Fruit fly (Drosophila melanogaster): Measurements from ENCODE around the gene Timp.

The Timp gene

DNA sequence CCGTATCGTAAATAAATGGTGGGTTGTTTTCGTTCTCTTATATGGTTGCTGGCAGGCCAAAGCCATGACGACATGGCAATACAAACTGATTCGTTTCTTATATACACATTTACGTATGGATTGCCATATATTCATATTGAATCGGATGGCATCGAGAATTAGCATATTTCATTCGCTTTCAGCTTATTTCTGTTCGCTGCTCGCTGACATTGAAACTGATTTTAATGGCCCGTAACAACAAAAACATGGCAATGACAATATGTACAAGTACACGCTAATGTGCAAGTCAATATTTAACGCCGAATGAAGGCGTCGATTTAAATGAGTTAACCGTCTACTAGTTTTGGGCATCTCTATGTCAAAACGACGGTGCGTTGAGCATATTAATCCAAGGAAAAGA, 26.8 kb downstream of the Timp start (continued):
- TF ChIP-seq tap (tag; optimal IDR thresholded peaks at IDR 0.05) (peak; percentile 24), unpg (GFP tag; optimal IDR thresholded peaks at IDR 0.05) (peak; percentile 10), nom (GFP tag; optimal IDR thresholded peaks at IDR 0.05) (no peak), CG12769 (tag; optimal IDR thresholded peaks at IDR 0.05) (peak; percentile 48), CG32767 (GFP tag; IDR thresholded peaks at IDR 0.05) (no peak), CG13424 (tag; optimal IDR thresholded peaks at IDR 0.05) (peak; percentile 39), CG15011 (GFP tag; optimal IDR thresholded peaks at IDR 0.05) (peak; percentile 37), wek (GFP tag; optimal IDR thresholded peaks at IDR 0.05) (peak; percentile 55), CG15514 (GFP tag; optimal IDR thresholded peaks at IDR 0.05) (peak; percentile 11), ATbp (GFP tag; optimal IDR thresholded peaks at IDR 0.05) (peak; percentile 63), lab (GFP tag; optimal IDR thresholded peaks at IDR 0.05) (peak; percentile 52), kni (GFP tag; optimal IDR thresholded peaks at IDR 0.05) (peak; percentile 6), Sry-δ (GFP tag; optimal IDR thresholded peaks at IDR 0.05) (no peak), ab (GFP tag; optimal IDR thresholded peaks at IDR 0.05) (no peak), CG10543 (GFP tag; optimal IDR thresholded peaks at IDR 0.05) (peak; percentile 61), HHEX (GFP tag; optimal IDR thresholded peaks at IDR 0.05) (peak; percentile 21), dmrt99B (tag; optimal IDR thresholded peaks at IDR 0.05) (peak; percentile 42), CG9932 (GFP tag; IDR thresholded peaks at IDR 0.05) (peak; percentile 38), Ets65A (GFP tag) (peak; percentile 29), CG1233 (GFP tag; optimal IDR thresholded peaks at IDR 0.05) (peak; percentile 14), ro (GFP tag; IDR thresholded peaks at IDR 0.05) (no peak), CG11723 (GFP tag; optimal IDR thresholded peaks at IDR 0.05) (no peak), CG6765 (GFP tag; optimal IDR thresholded peaks at IDR 0.05) (peak; percentile 4), CG3281 (GFP tag; optimal IDR thresholded peaks at IDR 0.05) (peak; percentile 11), CG18599 (GFP tag; optimal IDR thresholded peaks at IDR 0.05) (peak; percentile 16)

DNA sequence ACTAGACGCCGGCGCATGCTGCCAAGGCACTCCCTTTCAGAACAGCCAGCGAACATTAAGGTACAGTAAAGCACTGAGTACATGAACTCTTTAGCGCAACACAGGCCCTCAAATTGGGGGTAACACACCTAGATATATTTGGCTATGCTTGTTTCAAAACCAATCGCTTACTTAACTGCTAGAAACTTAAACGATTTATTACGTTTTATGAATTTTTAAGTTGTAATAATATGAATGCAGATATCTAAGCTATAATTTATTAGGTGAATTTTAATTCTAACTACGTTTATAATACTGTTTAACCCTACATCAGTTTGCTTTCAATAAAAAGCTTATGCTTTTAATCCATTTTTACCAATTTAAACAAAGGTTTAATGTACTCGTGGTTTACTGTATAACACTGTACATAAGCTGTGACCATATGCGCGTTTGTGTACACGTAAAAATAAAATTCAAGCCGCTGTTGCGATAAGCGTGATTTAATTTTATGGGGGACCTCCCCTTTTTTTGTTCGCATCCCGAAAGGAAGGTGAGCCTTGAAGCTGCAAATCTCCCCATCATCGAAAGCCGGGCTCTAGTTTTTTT, 35.8 kb downstream of the Timp start:
- peak; percentile 23 for TF ChIP-seq nom (GFP tag; optimal IDR thresholded peaks at IDR 0.05)
- TF ChIP-seq CG17568 (GFP tag; optimal IDR thresholded peaks at IDR 0.05) = no peak
- peak; percentile 67 for TF ChIP-seq grau (tag; optimal IDR thresholded peaks at IDR 0.05)
- peak in 1 of 2 experiments; percentile 23 for TF ChIP-seq bsh (GFP tag; optimal IDR thresholded peaks at IDR 0.05)

DNA sequence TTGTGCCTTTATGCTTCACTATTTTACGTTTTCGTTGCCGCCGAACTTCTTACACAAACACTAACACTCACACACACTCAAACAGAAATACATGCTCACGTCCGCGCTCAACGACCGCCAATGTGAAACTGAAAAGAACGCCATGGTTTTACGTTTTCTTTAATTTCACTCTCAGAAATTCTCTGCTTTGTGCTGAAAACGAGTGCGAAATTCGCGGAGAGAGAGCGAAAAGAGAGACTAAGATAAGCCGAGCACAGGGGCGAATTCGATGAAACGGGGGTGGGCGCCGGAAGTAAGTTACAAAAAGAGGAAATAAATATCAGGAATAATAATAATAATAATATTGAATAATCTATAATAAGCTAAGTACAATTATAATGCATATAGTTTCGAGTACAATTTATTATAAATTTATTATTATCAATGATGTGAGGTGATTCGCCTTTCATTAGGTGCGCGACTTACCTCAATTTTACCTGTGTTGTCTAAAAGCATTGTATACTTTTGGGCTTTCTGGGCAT, 42.4 kb downstream of the Timp start, which contains the start of gene Best1:
Best1 (minus strand) TSS at position 132 of the 521 bp plus-strand sequence.
- TF ChIP-seq CG16863 (GFP tag; optimal IDR thresholded peaks at IDR 0.05) = peak; percentile 35
- peak; percentile 82 for TF ChIP-seq Optix (GFP tag; IDR thresholded peaks at IDR 0.05)
- peak; percentile 83 for TF ChIP-seq CG6765 (GFP tag; optimal IDR thresholded peaks at IDR 0.05)
- TF ChIP-seq CG2202 (tag; optimal IDR thresholded peaks at IDR 0.05) = peak; percentile 79
- no peak for TF ChIP-seq cad (GFP tag; optimal IDR thresholded peaks at IDR 0.05)
- peak; percentile 42 for TF ChIP-seq NK7.1 (GFP tag; optimal IDR thresholded peaks at IDR 0.05)
- TF ChIP-seq bcd (GFP tag; optimal IDR thresholded peaks at IDR 0.05) = peak; percentile 91
- peak; percentile 94 for TF ChIP-seq lmd (GFP tag; IDR thresholded peaks at IDR 0.05)
- peak; percentile 85 for TF ChIP-seq ap (GFP tag; IDR thresholded peaks at IDR 0.05)
- peak; percentile 70 for TF ChIP-seq CG13287 (GFP tag; IDR thresholded peaks at IDR 0.05; ENCODE audit: partially characterized antibody)
- TF ChIP-seq CG2875 (GFP tag; optimal IDR thresholded peaks at IDR 0.05) = peak; percentile 77
- TF ChIP-seq CG13296 (GFP tag; optimal IDR thresholded peaks at IDR 0.05) = peak; percentile 93
- TF ChIP-seq ac (GFP tag; optimal IDR thresholded peaks at IDR 0.05) = peak; percentile 64
- TF ChIP-seq Spps (tag; optimal IDR thresholded peaks at IDR 0.05) = peak; percentile 77
- TF ChIP-seq CG12155 (GFP tag; optimal IDR thresholded peaks at IDR 0.05) = peak; percentile 85
- TF ChIP-seq CG31388 (GFP tag; optimal IDR thresholded peaks at IDR 0.05) = peak; percentile 82
- TF ChIP-seq pan (optimal IDR thresholded peaks at IDR 0.05) = no peak
- peak in 1 of 2 experiments; percentile 92 for TF ChIP-seq pan (GFP tag; optimal IDR thresholded peaks at IDR 0.05 in 1 of 2, IDR thresholded peaks at IDR 0.05 in 1 of 2)
- peak; percentile 94 for TF ChIP-seq zfh1 (GFP tag; IDR thresholded peaks at IDR 0.05)
- TF ChIP-seq pb (GFP tag; optimal IDR thresholded peaks at IDR 0.05) = peak; percentile 70
- TF ChIP-seq pita (GFP tag; optimal IDR thresholded peaks at IDR 0.05) = no peak
